Worm (Caenorhabditis elegans) whole organism, L2 larva: ENCODE results near the gene W08F4.12.

ENCODE experiments used
- ZK546.5 ChIP-seq: sonication (generic microtip); optimal IDR thresholded peaks from 2 replicates; lab custom pipeline; 2017; ENCODE audit warnings: missing biosample characterization, missing genetic modification characterization
- ama-1 ChIP-seq: fragments of 150-350 bp; optimal IDR thresholded peaks from 2 replicates; lab custom pipeline; 2018; ENCODE audit warnings: inconsistent platforms
- nhr-12 ChIP-seq: fragments of 150-350 bp; optimal IDR thresholded peaks from 2 replicates; lab custom pipeline; 2014; ENCODE audit warnings: missing biosample characterization, missing genetic modification characterization
- nhr-77 ChIP-seq: fragments of 150-350 bp; optimal IDR thresholded peaks from 2 replicates; lab custom pipeline; 2014; ENCODE audit warnings: missing biosample characterization, missing genetic modification characterization
- unc-62 ChIP-seq: fragments of 150-350 bp; optimal IDR thresholded peaks from 2 replicates; lab custom pipeline; 2014; ENCODE audit warnings: missing biosample characterization, missing genetic modification reagents, missing genetic modification characterization

DNA sequence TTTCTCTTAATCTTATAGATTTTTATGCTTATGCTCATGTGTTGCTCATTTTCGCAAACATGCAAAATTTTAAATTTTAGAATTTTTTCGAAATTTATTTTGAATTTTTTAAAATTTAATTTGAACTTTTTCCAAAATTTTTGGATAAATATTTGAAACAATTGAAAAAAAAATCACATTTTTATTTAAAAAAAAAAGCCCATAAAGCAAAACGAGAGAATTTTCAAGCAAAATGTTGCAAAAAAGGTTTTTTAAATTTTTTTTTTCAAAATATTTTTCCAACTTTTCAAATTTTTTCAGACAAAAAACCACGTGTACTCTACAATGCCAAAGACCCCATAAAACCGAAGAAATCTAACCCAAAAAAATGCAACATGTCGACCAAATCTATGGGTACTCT is 28.0 kb downstream of the W08F4.12 start, which contains the start of the genes C09E8.1 and C09E8.6:
- TF ChIP-seq ama-1 (lab: Kevin White, UChicago) (no peak), nhr-77 (no peak), ZK546.5 (tag; lab: Kevin White, UChicago) (no peak), unc-62 (GFP tag; lab: Kevin White, UChicago) (no peak), nhr-12 (tag; lab: Kevin White, UChicago) (no peak)
